Fruit fly (Drosophila melanogaster) whole organism, embryonic: ENCODE data around the gene dyl.
A peak's percentile ranks its signal among the peaks of the same experiment; 100 is the strongest.

Source experiments
- Aef1 ChIP-seq: fragments of 200-800 bp; sonication (Bioruptor generic); IDR thresholded peaks from 3 replicates; pipeline ENCODE4 v1.3.6; 2022; ENCODE audit warnings: missing biosample characterization, missing genetic modification characterization
- C15 ChIP-seq: fragments of 200-800 bp; sonication (Bioruptor generic); IDR thresholded peaks from 3 replicates; pipeline ENCODE4 v1.3.6; 2022; ENCODE audit warnings: missing biosample characterization, missing genetic modification characterization
- CG1024 ChIP-seq: fragments of 200-800 bp; sonication (Bioruptor generic); IDR thresholded peaks from 2 replicates; pipeline ENCODE4 v1.3.6; 2022; ENCODE audit warnings: missing biosample characterization, missing genetic modification characterization
- CG1233 ChIP-seq: fragments of 200-800 bp; sonication (Bioruptor generic); optimal IDR thresholded peaks from 4 replicates; lab custom pipeline; 2018; ENCODE audit warnings: missing biosample characterization, mild to moderate bottlenecking, missing genetic modification characterization
- CG13775 ChIP-seq: fragments of 200-800 bp; sonication (Bioruptor generic); optimal IDR thresholded peaks from 3 replicates; lab custom pipeline; 2017; ENCODE audit warnings: missing biosample characterization, mild to moderate bottlenecking, missing genetic modification characterization
- CG14441 ChIP-seq: fragments of 200-800 bp; sonication (Bioruptor generic); IDR thresholded peaks from 2 replicates; pipeline ENCODE4 v1.3.6; 2022; ENCODE audit warnings: missing biosample characterization, missing genetic modification characterization
- CG15269 ChIP-seq: fragments of 200-800 bp; sonication (Bioruptor generic); optimal IDR thresholded peaks from 2 replicates; lab custom pipeline; 2018; ENCODE audit warnings: missing biosample characterization, mild to moderate bottlenecking, missing genetic modification characterization, moderate library complexity
- CG17361 ChIP-seq: fragments of 200-800 bp; sonication (Bioruptor generic); IDR thresholded peaks from 3 replicates; pipeline ENCODE4 v1.3.6; 2022; ENCODE audit warnings: missing biosample characterization, missing genetic modification characterization
- CG17385 ChIP-seq: fragments of 200-800 bp; sonication (Bioruptor generic); optimal IDR thresholded peaks from 3 replicates; lab custom pipeline; 2018; ENCODE audit warnings: missing biosample characterization, mild to moderate bottlenecking, missing genetic modification characterization
- CG2712 ChIP-seq: fragments of 200-800 bp; optimal IDR thresholded peaks from 3 replicates; lab custom pipeline; 2019; ENCODE audit warnings: missing biosample characterization, mild to moderate bottlenecking, missing genetic modification characterization, moderate library complexity
- CG30020 ChIP-seq: fragments of 200-800 bp; optimal IDR thresholded peaks from 2 replicates; lab custom pipeline; 2019; ENCODE audit warnings: missing biosample characterization, mild to moderate bottlenecking, missing genetic modification characterization, moderate library complexity
- CG31224 ChIP-seq: fragments of 200-800 bp; sonication (Bioruptor generic); IDR thresholded peaks from 2 replicates; pipeline ENCODE4 v1.3.6; 2022; ENCODE audit warnings: missing biosample characterization, missing genetic modification characterization
- CG42726 ChIP-seq: fragments of 200-800 bp; sonication (Bioruptor generic); IDR thresholded peaks from 2 replicates; pipeline ENCODE4 v1.3.6; 2022; ENCODE audit warnings: missing biosample characterization, missing genetic modification characterization; ENCODE audit not compliant: partially characterized antibody
- CG4424 ChIP-seq: fragments of 200-800 bp; sonication (Bioruptor generic); optimal IDR thresholded peaks from 3 replicates; lab custom pipeline; 2016; ENCODE audit warnings: missing biosample characterization, missing genetic modification characterization
- CG4617 ChIP-seq: fragments of 200-800 bp; sonication (Bioruptor generic); optimal IDR thresholded peaks from 3 replicates; lab custom pipeline; 2016; ENCODE audit warnings: missing biosample characterization, missing genetic modification characterization, borderline replicate concordance
- CG5180 ChIP-seq: fragments of 200-800 bp; sonication (Bioruptor generic); optimal IDR thresholded peaks from 3 replicates; lab custom pipeline; 2017; ENCODE audit warnings: missing biosample characterization, missing genetic modification characterization, mild to moderate bottlenecking, moderate library complexity, missing genetic modification reagents
- CG6654 ChIP-seq: fragments of 200-800 bp; sonication (Bioruptor generic); optimal IDR thresholded peaks from 2 replicates; lab custom pipeline; 2017; ENCODE audit warnings: missing biosample characterization, mild to moderate bottlenecking, missing genetic modification characterization
- CG6854 ChIP-seq: fragments of 200-800 bp; sonication (Bioruptor generic); optimal IDR thresholded peaks from 3 replicates; lab custom pipeline; 2017; ENCODE audit warnings: missing biosample characterization, mild to moderate bottlenecking, missing genetic modification characterization
- CG7271 ChIP-seq: fragments of 200-800 bp; sonication (Bioruptor generic); optimal IDR thresholded peaks from 2 replicates; lab custom pipeline; 2018; ENCODE audit warnings: missing biosample characterization, mild to moderate bottlenecking, missing genetic modification characterization, moderate library complexity
- CG7556 ChIP-seq: fragments of 200-800 bp; sonication (Bioruptor generic); optimal IDR thresholded peaks from 2 replicates; lab custom pipeline; 2017; ENCODE audit warnings: missing biosample characterization, mild to moderate bottlenecking, missing genetic modification characterization
- Dad ChIP-seq: fragments of 200-800 bp; sonication (Bioruptor generic); optimal IDR thresholded peaks from 3 replicates; lab custom pipeline; 2016; ENCODE audit warnings: missing biosample characterization, missing genetic modification characterization
- Dll ChIP-seq: fragments of 200-800 bp; sonication (Bioruptor generic); IDR thresholded peaks from 4 replicates; pipeline ENCODE4 v1.3.6; 2022; ENCODE audit warnings: missing biosample characterization, missing genetic modification characterization; ENCODE audit not compliant: partially characterized antibody
- Elba2 ChIP-seq: fragments of 200-800 bp; sonication (Bioruptor generic); optimal IDR thresholded peaks from 3 replicates; lab custom pipeline; 2016; ENCODE audit warnings: missing biosample characterization, missing genetic modification characterization
- Hr3 ChIP-seq: fragments of 200-800 bp; sonication (Bioruptor generic); optimal IDR thresholded peaks from 3 replicates; lab custom pipeline; 2016; ENCODE audit warnings: missing biosample characterization, missing genetic modification characterization
- Mad ChIP-seq: fragments of 200-800 bp; sonication (Bioruptor generic); optimal IDR thresholded peaks from 2 replicates; lab custom pipeline; 2016; ENCODE audit warnings: missing biosample characterization, missing genetic modification characterization
- NK7.1 ChIP-seq: fragments of 200-800 bp; sonication (Bioruptor generic); optimal IDR thresholded peaks from 3 replicates; lab custom pipeline; 2016; ENCODE audit warnings: missing biosample characterization, missing genetic modification characterization
- Oli ChIP-seq: fragments of 200-800 bp; sonication (Bioruptor generic); optimal IDR thresholded peaks from 2 replicates; lab custom pipeline; 2018; ENCODE audit warnings: missing biosample characterization, mild to moderate bottlenecking, missing genetic modification characterization, moderate library complexity
- Optix ChIP-seq: fragments of 200-800 bp; sonication (Bioruptor generic); IDR thresholded peaks from 3 replicates; pipeline ENCODE4 v1.3.6; 2022; ENCODE audit warnings: missing biosample characterization, missing genetic modification characterization
- PHDP ChIP-seq: fragments of 200-800 bp; sonication (Bioruptor generic); optimal IDR thresholded peaks from 3 replicates; lab custom pipeline; 2018; ENCODE audit warnings: missing biosample characterization, mild to moderate bottlenecking, missing genetic modification characterization, moderate library complexity
- Sin3A ChIP-seq: fragments of >200 bp; optimal IDR thresholded peaks from 2 replicates; lab custom pipeline; 2018
- Sox100B ChIP-seq: fragments of 200-800 bp; sonication (Bioruptor generic); optimal IDR thresholded peaks from 3 replicates; lab custom pipeline; 2018; ENCODE audit warnings: missing biosample characterization, mild to moderate bottlenecking, missing genetic modification characterization
- Sry-β ChIP-seq: fragments of 200-800 bp; sonication (Bioruptor generic); optimal IDR thresholded peaks from 2 replicates; lab custom pipeline; 2018; ENCODE audit warnings: missing biosample characterization, mild to moderate bottlenecking, missing genetic modification characterization, moderate library complexity
- ac ChIP-seq: fragments of 200-800 bp; sonication (Bioruptor generic); optimal IDR thresholded peaks from 3 replicates; lab custom pipeline; 2017; ENCODE audit warnings: missing biosample characterization, mild to moderate bottlenecking, missing genetic modification characterization
- bsh ChIP-seq, 2 experiments: fragments of 200-800 bp; sonication (Bioruptor generic); optimal IDR thresholded peaks; 2 replicates each; lab custom pipeline; 2017 to 2018; ENCODE audit warnings: mild to moderate bottlenecking in 2 of 2, missing biosample characterization in 2 of 2, missing genetic modification characterization in 2 of 2, moderate library complexity in 1 of 2
- cas ChIP-seq: fragments of 200-800 bp; sonication (Bioruptor generic); IDR thresholded peaks from 2 replicates; pipeline ENCODE4 v1.3.6; 2022; ENCODE audit warnings: missing biosample characterization, missing genetic modification characterization
- dpn ChIP-seq, 2 experiments: fragments of 200-800 bp; sonication (Bioruptor generic); optimal IDR thresholded peaks; 3 replicates each; lab custom pipeline; 2016; ENCODE audit warnings: missing biosample characterization in 2 of 2, missing genetic modification characterization in 2 of 2
- fd64A ChIP-seq: fragments of 200-800 bp; sonication (Bioruptor generic); optimal IDR thresholded peaks from 3 replicates; lab custom pipeline; 2018; ENCODE audit warnings: missing biosample characterization, mild to moderate bottlenecking, missing genetic modification characterization
- her ChIP-seq: fragments of 200-800 bp; sonication (Bioruptor generic); optimal IDR thresholded peaks from 2 replicates; lab custom pipeline; 2016; ENCODE audit warnings: missing biosample characterization, missing genetic modification characterization
- kah ChIP-seq: fragments of 200-800 bp; sonication (Bioruptor generic); optimal IDR thresholded peaks from 2 replicates; lab custom pipeline; 2018; ENCODE audit warnings: missing biosample characterization, mild to moderate bottlenecking, missing genetic modification characterization
- mirr ChIP-seq: fragments of 200-800 bp; sonication (Bioruptor generic); optimal IDR thresholded peaks from 3 replicates; lab custom pipeline; 2018; ENCODE audit warnings: missing biosample characterization, mild to moderate bottlenecking, missing genetic modification characterization
- nerfin-1 ChIP-seq: fragments of 200-800 bp; sonication (Bioruptor generic); optimal IDR thresholded peaks from 3 replicates; lab custom pipeline; 2019; ENCODE audit warnings: missing biosample characterization, mild to moderate bottlenecking, missing genetic modification characterization, moderate library complexity
- nmo ChIP-seq: fragments of 200-800 bp; sonication (Bioruptor generic); optimal IDR thresholded peaks from 2 replicates; lab custom pipeline; 2018; ENCODE audit warnings: missing biosample characterization, mild to moderate bottlenecking, missing genetic modification characterization, moderate library complexity
- onecut ChIP-seq: fragments of 200-800 bp; sonication (Bioruptor generic); IDR thresholded peaks from 2 replicates; pipeline ENCODE4 v1.3.6; 2022; ENCODE audit warnings: missing biosample characterization, missing genetic modification characterization
- phol ChIP-seq: fragments of 200-800 bp; sonication (Bioruptor generic); optimal IDR thresholded peaks from 3 replicates; lab custom pipeline; 2018; ENCODE audit warnings: missing biosample characterization, mild to moderate bottlenecking, missing genetic modification characterization, moderate library complexity
- prd ChIP-seq, 3 experiments: fragments of >200 bp in 2 of 3; fragments of 200-800 bp in 1 of 3; sonication (Bioruptor generic) in 1 of 3; optimal IDR thresholded peaks in 2 of 3; IDR thresholded peaks in 1 of 3; 2 replicates in 2 of 3; 3 replicates in 1 of 3; pipeline versions ENCODE4 v1.3.6 to Lab custom; 2017 to 2022; ENCODE audit warnings: missing biosample characterization in 1 of 3, missing genetic modification characterization in 1 of 3
- ro ChIP-seq: fragments of 200-800 bp; sonication (Bioruptor generic); IDR thresholded peaks from 2 replicates; pipeline ENCODE4 v1.3.6; 2022; ENCODE audit warnings: missing biosample characterization, missing genetic modification characterization
- slp2 ChIP-seq: fragments of 200-800 bp; sonication (Bioruptor generic); optimal IDR thresholded peaks from 2 replicates; lab custom pipeline; 2016; ENCODE audit warnings: missing biosample characterization, missing genetic modification characterization
- sna ChIP-seq: fragments of 200-800 bp; sonication (Bioruptor generic); IDR thresholded peaks from 2 replicates; pipeline ENCODE4 v1.3.6; 2022; ENCODE audit warnings: missing biosample characterization, missing genetic modification characterization; ENCODE audit not compliant: partially characterized antibody
- sug ChIP-seq: fragments of 200-800 bp; optimal IDR thresholded peaks from 2 replicates; lab custom pipeline; 2019; ENCODE audit warnings: missing biosample characterization, mild to moderate bottlenecking, missing genetic modification characterization, moderate library complexity
- tio ChIP-seq: fragments of 200-800 bp; sonication (Bioruptor generic); optimal IDR thresholded peaks from 2 replicates; lab custom pipeline; 2017; ENCODE audit warnings: missing biosample characterization, missing genetic modification characterization, inconsistent platforms

Gene dyl

dm6 chr3L:4286784-4287183 is 20.7 kb downstream of the dyl start, which contains the start of gene TfIIEbeta:
TfIIEbeta (plus strand) TSS chr3L:4287038.
- TF ChIP-seq kah (GFP tag; lab: Kevin White, UChicago) (no peak), CG4424 (peak; percentile 50), nmo (GFP tag; lab: Kevin White, UChicago) (peak; percentile 41), CG6654 (GFP tag; lab: Kevin White, UChicago) (no peak), mirr (GFP tag; lab: Kevin White, UChicago) (no peak), NK7.1 (GFP tag; lab: Kevin White, UChicago) (no peak), CG7271 (no peak), ro (GFP tag; lab: Robert Waterston, UW) (no peak), phol (tag; lab: Kevin White, UChicago) (peak; percentile 39), CG2712 (tag; lab: Kevin White, UChicago) (peak; percentile 32), cas (GFP tag; lab: Robert Waterston, UW) (no peak), Mad (GFP tag; lab: Kevin White, UChicago) (no peak), Optix (GFP tag; lab: Robert Waterston, UW) (no peak), CG13775 (peak; percentile 8), Dad (GFP tag; lab: Kevin White, UChicago) (no peak), CG4617 (GFP tag; lab: Kevin White, UChicago) (peak; percentile 6), fd64A (GFP tag; lab: Kevin White, UChicago) (no peak), CG31224 (GFP tag; lab: Robert Waterston, UW) (no peak), CG14441 (no peak), Hr3 (GFP tag; lab: Kevin White, UChicago) (peak; percentile 14), CG6854 (GFP tag; lab: Kevin White, UChicago) (no peak), CG17361 (GFP tag; lab: Robert Waterston, UW) (peak; percentile 55; the same call in 2 of the 3 replicates), ac (GFP tag; lab: Kevin White, UChicago) (no peak), sug (tag; lab: Kevin White, UChicago) (peak; percentile 1), CG30020 (tag; lab: Kevin White, UChicago) (peak; percentile 4), CG1024 (GFP tag; lab: Robert Waterston, UW) (no peak), Oli (tag; lab: Kevin White, UChicago) (peak; percentile 25), Sox100B (peak; percentile 58), her (GFP tag; lab: Kevin White, UChicago) (no peak), C15 (GFP tag; lab: Robert Waterston, UW) (no peak), CG42726 (GFP tag; lab: Robert Waterston, UW) (peak; percentile 6; the same call in 1 of the 2 replicates), prd (optimal IDR thresholded peaks at IDR 0.05; lab: Kevin White, UChicago) (no peak), prd (GFP tag; IDR thresholded peaks at IDR 0.05; lab: Robert Waterston, UW) (peak; percentile 18; the same call in 1 of the 3 replicates), Elba2 (GFP tag; lab: Kevin White, UChicago) (no peak), Dll (0 out of 4 replicates have a peak, but pooled peaks have one; percentile 49), dpn (GFP tag; optimal IDR thresholded peaks at IDR 0.05; lab: Kevin White, UChicago) (peak; percentile 3 to 13), CG5180 (no peak), sna (GFP tag; lab: Robert Waterston, UW) (peak; percentile 45; the same call in 1 of the 2 replicates), nerfin-1 (tag; lab: Kevin White, UChicago) (no peak), tio (no peak), Aef1 (GFP tag; lab: Robert Waterston, UW) (no peak), CG1233 (GFP tag; lab: Kevin White, UChicago) (peak; percentile 37), bsh (GFP tag; optimal IDR thresholded peaks at IDR 0.05; lab: Kevin White, UChicago) (peak in 1 of 2 experiments; percentile 55), onecut (GFP tag; lab: Robert Waterston, UW) (no peak), PHDP (tag; lab: Kevin White, UChicago) (peak; percentile 36), CG17385 (no peak), Sin3A (lab: Kevin White, UChicago) (no peak), Sry-β (GFP tag; lab: Kevin White, UChicago) (peak; percentile 25), CG7556 (GFP tag; lab: Kevin White, UChicago) (no peak), slp2 (GFP tag; lab: Kevin White, UChicago) (no peak), CG15269 (tag; lab: Kevin White, UChicago) (peak; percentile 34)
